Worm (Caenorhabditis elegans) whole organism, mixed stage, embryonic: ENCODE data around the gene R10E4.6.

Experiments used
- blmp-1 ChIP-seq: fragments of 150-350 bp; optimal IDR thresholded peaks from 2 replicates; lab custom pipeline; 2014; ENCODE audit warnings: missing biosample characterization, missing genetic modification characterization
- cnd-1 ChIP-seq: fragments of 200-800 bp; sonication (Bioruptor generic); optimal IDR thresholded peaks from 2 replicates; lab custom pipeline; 2018; ENCODE audit warnings: mild to moderate bottlenecking, missing genetic modification characterization, missing compliant biosample characterization
- elt-1 ChIP-seq: sonication (generic microtip); optimal IDR thresholded peaks from 2 replicates; lab custom pipeline; 2017; ENCODE audit warnings: missing genetic modification characterization, mild to moderate bottlenecking, missing compliant biosample characterization, antibody characterized with exemption, moderate library complexity, borderline replicate concordance; ENCODE audit not compliant: insufficient read depth
- ham-2 ChIP-seq: fragments of 200-800 bp; sonication (Bioruptor generic); optimal IDR thresholded peaks from 2 replicates; lab custom pipeline; 2018; ENCODE audit warnings: mild to moderate bottlenecking, missing genetic modification characterization, missing compliant biosample characterization
- lin-13 ChIP-seq: fragments of 150-350 bp; optimal IDR thresholded peaks from 2 replicates; lab custom pipeline; 2014; ENCODE audit warnings: missing biosample characterization, missing genetic modification characterization
- mab-5 ChIP-seq: fragments of 150-350 bp; optimal IDR thresholded peaks from 2 replicates; lab custom pipeline; 2014; ENCODE audit warnings: missing biosample characterization, missing genetic modification characterization
- mep-1 ChIP-seq: fragments of 150-350 bp; optimal IDR thresholded peaks from 2 replicates; lab custom pipeline; 2017; ENCODE audit warnings: missing biosample characterization, missing genetic modification reagents, missing genetic modification characterization, inconsistent platforms
- nhr-12 ChIP-seq: fragments of 150-350 bp; optimal IDR thresholded peaks from 2 replicates; lab custom pipeline; 2014; ENCODE audit warnings: missing biosample characterization, missing genetic modification characterization
- nhr-237 ChIP-seq: fragments of 150-350 bp; optimal IDR thresholded peaks from 2 replicates; lab custom pipeline; 2014; ENCODE audit warnings: missing biosample characterization, missing genetic modification characterization
- nhr-28 ChIP-seq: fragments of 150-350 bp; optimal IDR thresholded peaks from 2 replicates; lab custom pipeline; 2014; ENCODE audit warnings: missing biosample characterization, missing genetic modification characterization
- nhr-76 ChIP-seq: sonication (generic microtip); optimal IDR thresholded peaks from 2 replicates; lab custom pipeline; 2017; ENCODE audit warnings: missing biosample characterization, missing genetic modification characterization
- pha-4 ChIP-seq: fragments of 150-350 bp; optimal IDR thresholded peaks from 2 replicates; lab custom pipeline; 2018; ENCODE audit warnings: missing biosample characterization, missing genetic modification reagents, missing genetic modification characterization
- unc-62 ChIP-seq: fragments of 150-350 bp; optimal IDR thresholded peaks from 2 replicates; lab custom pipeline; 2014; ENCODE audit warnings: missing biosample characterization, missing genetic modification reagents, missing genetic modification characterization
- ztf-11 ChIP-seq: fragments of 150-350 bp; optimal IDR thresholded peaks from 2 replicates; lab custom pipeline; 2014; ENCODE audit warnings: missing biosample characterization, missing genetic modification characterization

DNA sequence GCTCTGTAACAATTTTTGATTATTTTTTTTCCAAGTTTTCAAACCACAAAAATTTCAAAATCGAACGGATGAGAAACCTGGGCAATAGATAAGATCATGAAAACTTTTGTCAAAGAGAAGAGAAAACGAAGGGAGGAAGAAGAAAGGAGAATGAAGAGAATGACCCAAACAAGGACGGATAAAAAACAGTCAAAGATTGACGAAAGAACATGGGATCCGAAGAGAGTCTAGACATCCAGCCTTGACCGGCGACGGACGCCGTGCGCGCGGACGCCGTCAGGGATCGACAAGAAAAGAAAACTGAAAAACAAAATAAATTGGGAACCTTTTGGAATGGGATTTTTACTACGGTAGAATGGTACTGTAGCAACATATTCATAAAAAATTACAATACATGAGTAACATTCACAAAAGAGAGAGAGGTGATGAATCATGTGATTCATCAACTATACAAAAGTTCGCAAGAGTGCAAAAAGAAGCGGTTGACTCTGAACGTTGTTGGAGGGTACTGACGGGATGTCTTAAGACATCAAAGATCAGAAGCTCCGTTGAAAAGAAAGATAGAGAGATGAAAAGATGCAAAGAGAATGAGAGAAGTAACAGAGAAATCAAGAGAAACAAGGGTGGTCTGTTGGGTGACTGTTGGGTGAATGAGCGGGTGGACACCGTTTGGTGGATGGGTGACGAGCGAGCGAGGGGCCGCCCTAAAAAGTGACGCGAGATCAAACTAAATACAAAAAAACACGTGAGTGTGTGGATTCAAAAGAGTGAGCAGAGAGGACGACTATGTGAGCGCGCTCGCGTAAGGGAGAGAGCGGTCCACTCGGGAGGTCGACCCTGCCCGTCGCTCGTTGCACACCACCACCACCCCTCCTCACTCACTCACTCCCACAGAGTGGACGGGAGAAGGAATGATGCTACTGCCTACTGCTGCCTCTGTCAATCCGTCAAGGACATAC is 12.7 kb upstream of the R10E4.6 start, which contains the start of gene sup-26:
- no peak for TF ChIP-seq nhr-237
- TF ChIP-seq ztf-11 = no peak
- TF ChIP-seq pha-4 = no peak
- TF ChIP-seq blmp-1 = no peak
- TF ChIP-seq mab-5 = no peak
- peak; percentile 13 for TF ChIP-seq lin-13 (tag; lab: Kevin White, UChicago)
- no peak for TF ChIP-seq nhr-28
- peak; percentile 49 for TF ChIP-seq cnd-1 (tag; lab: Kevin White, UChicago)
- TF ChIP-seq ham-2 = peak; percentile 58
- peak; percentile 10 for TF ChIP-seq mep-1 (tag; lab: Kevin White, UChicago)
- peak; percentile 67 for TF ChIP-seq unc-62 (GFP tag; lab: Kevin White, UChicago)
- TF ChIP-seq elt-1 (tag; lab: Kevin White, UChicago) = no peak
- TF ChIP-seq nhr-76 (tag; lab: Kevin White, UChicago) = no peak
- TF ChIP-seq nhr-12 (tag; lab: Kevin White, UChicago) = no peak
